Worm (Caenorhabditis elegans): Measurements from ENCODE around the gene srv-29.

- no peak for TF ChIP-seq ceh-32 (tag; optimal IDR thresholded peaks at IDR 0.05; ENCODE audit: poor library complexity)
- TF ChIP-seq F26F4.8 (GFP tag; conservative IDR thresholded peaks at IDR 0.05) = no peak
- no peak for TF ChIP-seq zag-1 (tag; optimal IDR thresholded peaks at IDR 0.05)
- TF ChIP-seq nhr-237 (tag; optimal IDR thresholded peaks at IDR 0.05) = no peak
Observed at ce11 chrIV:6225143-6225542, 41.3 kb downstream of the srv-29 start, which contains the start of gene C49A9.2.
